Fruit fly (Drosophila melanogaster) whole organism, embryonic: ENCODE measurements around the gene CG3630.

Experiments
- Abd-B ChIP-seq: fragments of 200-800 bp; sonication (Bioruptor generic); optimal IDR thresholded peaks from 2 replicates; lab custom pipeline; 2018; ENCODE audit warnings: missing biosample characterization, mild to moderate bottlenecking, missing genetic modification characterization, moderate library complexity
- Adf1 ChIP-seq: fragments of 200-800 bp; sonication (Bioruptor generic); IDR thresholded peaks from 2 replicates; pipeline ENCODE4 v1.3.6; 2022; ENCODE audit warnings: missing biosample characterization, missing genetic modification characterization
- Antp ChIP-seq: fragments of 200-800 bp; sonication (Bioruptor generic); optimal IDR thresholded peaks from 3 replicates; lab custom pipeline; 2016; ENCODE audit warnings: missing biosample characterization, missing genetic modification characterization
- Awh ChIP-seq: fragments of 200-800 bp; sonication (Bioruptor generic); IDR thresholded peaks from 2 replicates; pipeline ENCODE4, ENCODE4 v1.3.6; 2022; ENCODE audit warnings: missing biosample characterization, missing genetic modification characterization
- Bgb ChIP-seq: fragments of 200-800 bp; sonication (Bioruptor generic); IDR thresholded peaks from 2 replicates; pipeline ENCODE4 v1.3.6; 2022; ENCODE audit warnings: missing biosample characterization, missing genetic modification characterization; ENCODE audit not compliant: partially characterized antibody
- CG10321 ChIP-seq: fragments of 200-800 bp; sonication (Bioruptor generic); IDR thresholded peaks from 2 replicates; pipeline ENCODE4 v1.3.6; 2022; ENCODE audit warnings: missing biosample characterization, missing genetic modification characterization
- CG10366 ChIP-seq: fragments of 200-800 bp; sonication (Bioruptor generic); IDR thresholded peaks from 2 replicates; pipeline ENCODE4 v1.3.6; 2022; ENCODE audit warnings: missing biosample characterization, missing genetic modification characterization
- CG1603 ChIP-seq: fragments of 200-800 bp; sonication (Bioruptor generic); optimal IDR thresholded peaks from 2 replicates; lab custom pipeline; 2019; ENCODE audit warnings: missing biosample characterization, mild to moderate bottlenecking, missing genetic modification characterization, moderate library complexity
- CG1647 ChIP-seq: fragments of 200-800 bp; sonication (Bioruptor generic); optimal IDR thresholded peaks from 3 replicates; lab custom pipeline; 2016; ENCODE audit warnings: missing biosample characterization, missing genetic modification characterization
- CG1792 ChIP-seq: fragments of 200-800 bp; sonication (Bioruptor generic); optimal IDR thresholded peaks from 2 replicates; lab custom pipeline; 2016; ENCODE audit warnings: missing biosample characterization, missing genetic modification characterization
- CG18011 ChIP-seq: fragments of 200-800 bp; sonication (Bioruptor generic); optimal IDR thresholded peaks from 2 replicates; lab custom pipeline; 2017; ENCODE audit warnings: missing biosample characterization, missing genetic modification characterization, mild to moderate bottlenecking, moderate library complexity, missing genotype
- CG18619 ChIP-seq: fragments of 200-800 bp; sonication (Bioruptor generic); optimal IDR thresholded peaks from 3 replicates; lab custom pipeline; 2017; ENCODE audit warnings: missing biosample characterization, mild to moderate bottlenecking, missing genetic modification characterization
- CG2116 ChIP-seq: fragments of 200-800 bp; sonication (Bioruptor generic); optimal IDR thresholded peaks from 3 replicates; lab custom pipeline; 2018; ENCODE audit warnings: missing biosample characterization, mild to moderate bottlenecking, missing genetic modification characterization
- CG2678 ChIP-seq: fragments of 200-800 bp; sonication (Bioruptor generic); optimal IDR thresholded peaks from 3 replicates; lab custom pipeline; 2019; ENCODE audit warnings: missing biosample characterization, mild to moderate bottlenecking, missing genetic modification characterization, moderate library complexity
- CG3726 ChIP-seq: fragments of 200-800 bp; sonication (Bioruptor generic); IDR thresholded peaks from 3 replicates; pipeline ENCODE4, ENCODE4 v1.3.6; 2022; ENCODE audit warnings: missing biosample characterization, missing genetic modification characterization
- CG4404 ChIP-seq: fragments of 200-800 bp; sonication (Bioruptor generic); IDR thresholded peaks from 2 replicates; pipeline ENCODE4 v1.3.6; 2022; ENCODE audit warnings: missing biosample characterization, missing genetic modification characterization
- CG9932 ChIP-seq: fragments of 200-800 bp; sonication (Bioruptor generic); IDR thresholded peaks from 2 replicates; pipeline ENCODE4 v1.3.6; 2022; ENCODE audit warnings: missing biosample characterization, missing genetic modification characterization
- Camta ChIP-seq: fragments of 200-800 bp; sonication (Bioruptor generic); optimal IDR thresholded peaks from 2 replicates; lab custom pipeline; 2016; ENCODE audit warnings: missing biosample characterization, missing genetic modification characterization
- Dip2 ChIP-seq: fragments of 200-800 bp; sonication (Bioruptor generic); IDR thresholded peaks from 2 replicates; pipeline ENCODE4 v1.3.6; 2022; ENCODE audit warnings: missing biosample characterization, missing genetic modification characterization
- Fer1 ChIP-seq: fragments of 200-800 bp; sonication (Bioruptor generic); optimal IDR thresholded peaks from 2 replicates; lab custom pipeline; 2017; ENCODE audit warnings: missing biosample characterization, mild to moderate bottlenecking, missing genetic modification characterization
- Jarid2 ChIP-seq: fragments of 200-800 bp; sonication (Bioruptor generic); optimal IDR thresholded peaks from 3 replicates; lab custom pipeline; 2017; ENCODE audit warnings: mild to moderate bottlenecking, missing biosample characterization, missing genetic modification reagents, missing genetic modification characterization
- Nf-YC ChIP-seq: fragments of 200-800 bp; optimal IDR thresholded peaks from 3 replicates; lab custom pipeline; 2019; ENCODE audit warnings: missing biosample characterization, mild to moderate bottlenecking, missing genetic modification characterization, moderate library complexity
- ab ChIP-seq: fragments of 200-800 bp; sonication (Bioruptor generic); optimal IDR thresholded peaks from 2 replicates; lab custom pipeline; 2016; ENCODE audit warnings: missing biosample characterization, missing genetic modification characterization
- ase ChIP-seq: fragments of 200-800 bp; sonication (Bioruptor generic); IDR thresholded peaks from 3 replicates; pipeline ENCODE4 v1.3.6; 2022; ENCODE audit warnings: missing biosample characterization, missing genetic modification characterization
- bcd ChIP-seq: fragments of 200-800 bp; sonication (Bioruptor generic); optimal IDR thresholded peaks from 2 replicates; lab custom pipeline; 2017; ENCODE audit warnings: missing biosample characterization, mild to moderate bottlenecking, missing genetic modification characterization
- bowl ChIP-seq: fragments of 200-800 bp; sonication (Bioruptor generic); IDR thresholded peaks from 2 replicates; pipeline ENCODE4 v1.3.6; 2022; ENCODE audit warnings: missing biosample characterization, missing genetic modification characterization
- cad ChIP-seq: fragments of >200 bp; optimal IDR thresholded peaks from 2 replicates; lab custom pipeline; 2017; ENCODE audit warnings: missing biosample characterization, missing genetic modification characterization
- cas ChIP-seq: fragments of 200-800 bp; sonication (Bioruptor generic); IDR thresholded peaks from 2 replicates; pipeline ENCODE4 v1.3.6; 2022; ENCODE audit warnings: missing biosample characterization, missing genetic modification characterization
- cg ChIP-seq: fragments of 200-800 bp; sonication (Bioruptor generic); optimal IDR thresholded peaks from 3 replicates; lab custom pipeline; 2019; ENCODE audit warnings: missing biosample characterization, mild to moderate bottlenecking, missing genetic modification characterization, moderate library complexity
- dm ChIP-seq: fragments of 200-800 bp; sonication (Bioruptor generic); optimal IDR thresholded peaks from 3 replicates; lab custom pipeline; 2016; ENCODE audit warnings: missing biosample characterization, missing genetic modification characterization
- esg ChIP-seq: fragments of 200-800 bp; sonication (Bioruptor generic); conservative IDR thresholded peaks from 2 replicates; pipeline ENCODE4 v1.3.6; 2022; ENCODE audit warnings: missing biosample characterization, missing genetic modification characterization
- insv ChIP-seq, 2 experiments: fragments of 200-800 bp; sonication (Bioruptor generic); optimal IDR thresholded peaks; 3 replicates each; lab custom pipeline; 2016 to 2018; ENCODE audit warnings: missing biosample characterization in 2 of 2, missing genetic modification characterization in 2 of 2
- klu ChIP-seq: fragments of 200-800 bp; sonication (Bioruptor generic); IDR thresholded peaks from 2 replicates; pipeline ENCODE4 v1.3.6; 2022; ENCODE audit warnings: missing biosample characterization, missing genetic modification characterization
- kni ChIP-seq: fragments of 200-800 bp; sonication (Bioruptor generic); optimal IDR thresholded peaks from 3 replicates; lab custom pipeline; 2017; ENCODE audit warnings: mild to moderate bottlenecking, missing biosample characterization, missing genetic modification reagents, missing genetic modification characterization
- knrl ChIP-seq: fragments of 200-800 bp; sonication (Bioruptor generic); IDR thresholded peaks from 3 replicates; pipeline ENCODE4 v1.3.6; 2022; ENCODE audit warnings: missing biosample characterization, missing genetic modification characterization; ENCODE audit not compliant: partially characterized antibody
- lbe ChIP-seq: fragments of 200-800 bp; sonication (Bioruptor generic); optimal IDR thresholded peaks from 2 replicates; lab custom pipeline; 2016; ENCODE audit warnings: missing biosample characterization, mild to moderate bottlenecking, missing genetic modification characterization
- nau ChIP-seq: fragments of 200-800 bp; sonication (Bioruptor generic); optimal IDR thresholded peaks from 3 replicates; lab custom pipeline; 2017; ENCODE audit warnings: missing biosample characterization, mild to moderate bottlenecking, missing genetic modification characterization, missing genetic modification reagents
- org-1 ChIP-seq: fragments of 200-800 bp; sonication (Bioruptor generic); optimal IDR thresholded peaks from 2 replicates; lab custom pipeline; 2017; ENCODE audit warnings: missing biosample characterization, missing genetic modification characterization
- pan ChIP-seq, 4 experiments: fragments of >200 bp in 3 of 4; fragments of 200-800 bp in 1 of 4; sonication (Bioruptor generic) in 1 of 4; optimal IDR thresholded peaks in 3 of 4; IDR thresholded peaks in 1 of 4; 2 replicates each; pipeline versions ENCODE4 v1.3.6 to Lab custom; 2017 to 2022; ENCODE audit warnings: missing biosample characterization in 2 of 4, missing genetic modification characterization in 2 of 4, mixed read lengths in 1 of 4
- sens-2 ChIP-seq: fragments of 200-800 bp; sonication (Bioruptor generic); IDR thresholded peaks from 2 replicates; pipeline ENCODE4 v1.3.6; 2022; ENCODE audit warnings: missing biosample characterization, missing genetic modification characterization
- slbo ChIP-seq: fragments of 200-800 bp; sonication (Bioruptor generic); IDR thresholded peaks from 2 replicates; pipeline ENCODE4 v1.3.6; 2022; ENCODE audit warnings: missing biosample characterization, missing genetic modification characterization
- sqz ChIP-seq: fragments of 200-800 bp; sonication (Bioruptor generic); optimal IDR thresholded peaks from 3 replicates; lab custom pipeline; 2018; ENCODE audit warnings: missing biosample characterization, mild to moderate bottlenecking, missing genetic modification characterization
- stwl ChIP-seq: fragments of 200-800 bp; sonication (Bioruptor generic); optimal IDR thresholded peaks from 3 replicates; lab custom pipeline; 2018; ENCODE audit warnings: missing biosample characterization, mild to moderate bottlenecking, missing genetic modification characterization, moderate library complexity
- sug ChIP-seq: fragments of 200-800 bp; optimal IDR thresholded peaks from 2 replicates; lab custom pipeline; 2019; ENCODE audit warnings: missing biosample characterization, mild to moderate bottlenecking, missing genetic modification characterization, moderate library complexity
- tll ChIP-seq, 2 experiments: fragments of 200-800 bp in 1 of 2; fragments of >200 bp in 1 of 2; sonication (Bioruptor generic) in 1 of 2; optimal IDR thresholded peaks; 2 replicates each; lab custom pipeline; 2017 to 2019; ENCODE audit warnings: missing biosample characterization in 2 of 2, missing genetic modification characterization in 2 of 2, mild to moderate bottlenecking in 1 of 2, moderate library complexity in 1 of 2
- twi ChIP-seq: fragments of 200-800 bp; optimal IDR thresholded peaks from 2 replicates; lab custom pipeline; 2019; ENCODE audit warnings: missing biosample characterization, mild to moderate bottlenecking, missing genetic modification characterization, moderate library complexity
- unpg ChIP-seq: fragments of 200-800 bp; sonication (Bioruptor generic); optimal IDR thresholded peaks from 3 replicates; lab custom pipeline; 2018; ENCODE audit warnings: missing biosample characterization, mild to moderate bottlenecking, missing genetic modification characterization, moderate library complexity
- vfl ChIP-seq: fragments of 200-800 bp; sonication (Bioruptor generic); optimal IDR thresholded peaks from 2 replicates; lab custom pipeline; 2016; ENCODE audit warnings: missing biosample characterization, missing genetic modification characterization

Gene CG3630

DNA sequence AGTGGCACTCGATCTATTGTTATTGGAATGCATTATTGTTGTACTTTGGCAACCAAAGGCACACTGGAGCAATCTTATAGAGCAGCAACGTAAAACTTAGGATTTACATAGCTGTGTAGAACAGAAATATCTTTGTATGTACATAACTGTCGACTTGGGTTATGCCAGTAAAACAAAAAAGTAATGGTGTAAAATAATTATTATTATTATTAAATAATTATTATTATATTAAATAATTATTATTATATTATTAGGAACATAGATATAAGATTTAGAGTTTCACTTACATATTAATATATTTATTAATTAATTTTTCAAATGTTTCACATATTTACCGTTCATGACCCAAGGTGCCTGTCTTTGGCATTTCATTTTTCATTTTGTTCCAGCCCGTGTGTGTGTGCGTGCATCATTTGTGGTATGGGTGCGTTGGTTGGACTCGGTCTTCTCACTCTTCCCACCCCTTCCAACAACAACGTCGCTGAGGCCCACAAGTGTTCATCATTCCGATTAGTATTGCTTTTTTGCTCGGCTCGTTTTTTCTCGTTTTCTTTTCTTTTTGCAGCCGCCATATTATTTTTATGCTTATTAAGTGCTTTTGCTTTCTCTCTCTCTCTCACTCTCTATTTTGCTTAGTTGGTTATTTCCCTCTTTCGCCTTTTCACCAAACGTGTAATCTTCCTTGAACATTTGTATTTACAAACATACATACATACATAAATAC is 37.9 kb upstream of the CG3630 start (continued):
- TF ChIP-seq CG2116 (peak; percentile 77), Awh (peak; percentile 79), stwl (tag; lab: Kevin White, UChicago) (peak; percentile 62), Bgb (GFP tag; lab: Robert Waterston, UW) (no peak), Camta (GFP tag; lab: Kevin White, UChicago) (peak; percentile 76), esg (peak; percentile 91), Antp (GFP tag; lab: Kevin White, UChicago) (peak; percentile 90), org-1 (GFP tag; lab: Kevin White, UChicago) (peak; percentile 91), Abd-B (GFP tag; lab: Kevin White, UChicago) (peak; percentile 97), pan (optimal IDR thresholded peaks at IDR 0.05; lab: Kevin White, UChicago) (no peak), pan (GFP tag; optimal IDR thresholded peaks at IDR 0.05 in 1 of 2, IDR thresholded peaks at IDR 0.05 in 1 of 2) (peak in 1 of 2 experiments; percentile 90), CG1647 (GFP tag; lab: Kevin White, UChicago) (peak; percentile 60), sqz (GFP tag; lab: Kevin White, UChicago) (peak; percentile 78), cas (GFP tag; lab: Robert Waterston, UW) (0 out of 2 replicates have a peak, but pooled peaks have one; percentile 25), CG1603 (peak; percentile 81), sug (peak; percentile 95), bowl (GFP tag; lab: Robert Waterston, UW) (peak; percentile 67; the same call in 1 of the 2 replicates), CG1792 (GFP tag; lab: Kevin White, UChicago) (peak; percentile 73)

DNA sequence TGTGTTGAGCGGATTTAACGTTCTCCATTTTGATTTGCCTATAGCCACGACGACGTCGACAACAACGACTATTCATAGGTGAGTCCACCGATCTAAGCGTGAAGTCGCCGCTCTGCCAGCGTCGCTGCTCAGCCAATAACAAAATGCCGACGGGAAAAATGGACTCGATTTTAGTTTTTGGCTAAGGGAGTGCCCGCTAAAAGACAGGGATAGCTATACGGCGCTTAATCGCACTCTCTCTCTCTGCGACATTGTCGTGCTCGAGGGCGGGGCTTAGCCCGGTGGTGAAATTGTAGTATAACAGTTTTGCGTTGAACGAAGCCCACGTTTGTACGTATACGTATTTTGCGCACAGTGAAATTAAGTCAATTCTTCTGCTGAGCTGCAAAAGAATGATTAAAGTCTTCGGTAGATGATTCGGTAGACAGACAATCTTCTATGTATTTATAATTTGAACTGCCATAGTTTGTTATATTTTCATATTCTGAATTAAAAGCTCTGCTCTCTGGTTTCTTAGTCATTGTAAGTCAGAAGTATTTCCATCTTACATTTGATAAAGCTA is 36.4 kb upstream of the CG3630 start:
- TF ChIP-seq CG10321 (GFP tag; lab: Robert Waterston, UW) (peak; percentile 96), ab (GFP tag; lab: Kevin White, UChicago) (no peak), unpg (GFP tag; lab: Kevin White, UChicago) (no peak), nau (no peak), cg (peak; percentile 69), klu (no peak), Adf1 (peak; percentile 94), vfl (GFP tag; lab: Kevin White, UChicago) (no peak), CG2678 (tag; lab: Kevin White, UChicago) (no peak), cad (no peak), CG18619 (GFP tag; lab: Kevin White, UChicago) (no peak), kni (peak; percentile 35), insv (GFP tag; optimal IDR thresholded peaks at IDR 0.05; lab: Kevin White, UChicago) (no peak), bcd (no peak), ase (GFP tag; lab: Robert Waterston, UW) (no peak), tll (GFP tag; optimal IDR thresholded peaks at IDR 0.05; lab: Kevin White, UChicago) (no peak), CG3726 (GFP tag; lab: Robert Waterston, UW) (no peak), sens-2 (no peak), CG9932 (no peak), Nf-YC (peak; percentile 99), lbe (GFP tag; lab: Kevin White, UChicago) (no peak), CG4404 (GFP tag; lab: Robert Waterston, UW) (no peak), Jarid2 (GFP tag; lab: Kevin White, UChicago) (peak; percentile 50), CG10366 (GFP tag; lab: Robert Waterston, UW) (no peak), CG18011 (no peak), slbo (GFP tag; lab: Robert Waterston, UW) (no peak), Antp (GFP tag; lab: Kevin White, UChicago) (no peak), twi (tag; lab: Kevin White, UChicago) (no peak), knrl (GFP tag; lab: Robert Waterston, UW) (no peak), Fer1 (GFP tag; lab: Kevin White, UChicago) (no peak), Dip2 (GFP tag; lab: Robert Waterston, UW) (no peak), dm (GFP tag; lab: Kevin White, UChicago) (no peak)
